Worm (Caenorhabditis elegans) whole organism, late embryonic: Measurements from ENCODE around the gene ilkp-1.
A peak's percentile ranks its signal among the peaks of the same experiment; 100 is the strongest.

Experiments used
- C38D4.7 ChIP-seq: fragments of 200-800 bp; sonication (Bioruptor generic); optimal IDR thresholded peaks from 2 replicates; lab custom pipeline; 2018; ENCODE audit warnings: mild to moderate bottlenecking, missing genetic modification characterization, moderate library complexity, missing compliant biosample characterization
- K02D7.2 ChIP-seq: sonication (generic microtip); optimal IDR thresholded peaks from 2 replicates; lab custom pipeline; 2017; ENCODE audit warnings: mild to moderate bottlenecking, missing genetic modification characterization, missing compliant biosample characterization
- Y22D7AL.16 ChIP-seq: sonication (generic microtip); optimal IDR thresholded peaks from 2 replicates; lab custom pipeline; 2016; ENCODE audit warnings: missing genetic modification characterization, missing compliant biosample characterization
- ahr-1 ChIP-seq: sonication (generic microtip); optimal IDR thresholded peaks from 2 replicates; lab custom pipeline; 2016; ENCODE audit warnings: missing genetic modification characterization, missing compliant biosample characterization
- ama-1 ChIP-seq: fragments of 150-350 bp; optimal IDR thresholded peaks from 2 replicates; lab custom pipeline; 2014
- ceh-18 ChIP-seq: sonication (generic microtip); optimal IDR thresholded peaks from 2 replicates; lab custom pipeline; 2016; ENCODE audit warnings: missing genetic modification characterization, missing compliant biosample characterization
- ceh-19 ChIP-seq: fragments of 200-800 bp; sonication (Bioruptor generic); optimal IDR thresholded peaks from 2 replicates; lab custom pipeline; 2018; ENCODE audit warnings: mild to moderate bottlenecking, missing genetic modification characterization, missing compliant biosample characterization
- ceh-31 ChIP-seq: sonication (generic microtip); optimal IDR thresholded peaks from 2 replicates; lab custom pipeline; 2016; ENCODE audit warnings: missing genetic modification characterization, missing compliant biosample characterization
- ceh-34 ChIP-seq: sonication (generic microtip); optimal IDR thresholded peaks from 2 replicates; lab custom pipeline; 2016; ENCODE audit warnings: mild to moderate bottlenecking, missing genetic modification characterization, missing compliant biosample characterization
- ceh-45 ChIP-seq: fragments of 200-800 bp; sonication (Bioruptor generic); IDR thresholded peaks from 2 replicates; pipeline ENCODE4 v1.3.6; 2022; ENCODE audit warnings: missing genetic modification reagents, missing genetic modification characterization, missing compliant biosample characterization
- ceh-9 ChIP-seq: sonication (generic microtip); optimal IDR thresholded peaks from 2 replicates; lab custom pipeline; 2016; ENCODE audit warnings: mild to moderate bottlenecking, missing genetic modification characterization, inconsistent platforms, missing compliant biosample characterization
- che-1 ChIP-seq: sonication (generic microtip); optimal IDR thresholded peaks from 2 replicates; lab custom pipeline; 2016; ENCODE audit warnings: mild to moderate bottlenecking, missing genetic modification characterization, missing compliant biosample characterization
- dmd-4 ChIP-seq: sonication (generic microtip); optimal IDR thresholded peaks from 2 replicates; lab custom pipeline; 2016; ENCODE audit warnings: borderline replicate concordance, missing genetic modification characterization, missing compliant biosample characterization
- dve-1 ChIP-seq: sonication (generic microtip); optimal IDR thresholded peaks from 2 replicates; lab custom pipeline; 2017; ENCODE audit warnings: antibody characterized with exemption, mild to moderate bottlenecking, missing genetic modification characterization, missing compliant biosample characterization
- elt-2 ChIP-seq: sonication (generic microtip); optimal IDR thresholded peaks from 2 replicates; lab custom pipeline; 2016; ENCODE audit warnings: missing genetic modification reagents, missing genetic modification characterization, missing compliant biosample characterization
- elt-4 ChIP-seq: sonication (generic microtip); optimal IDR thresholded peaks from 2 replicates; lab custom pipeline; 2016; ENCODE audit warnings: missing genetic modification characterization, missing compliant biosample characterization
- fkh-10 ChIP-seq: fragments of 150-350 bp; optimal IDR thresholded peaks from 2 replicates; lab custom pipeline; 2014; ENCODE audit warnings: missing biosample characterization, missing genetic modification reagents, missing genetic modification characterization
- fkh-6 ChIP-seq: sonication (generic microtip); optimal IDR thresholded peaks from 2 replicates; lab custom pipeline; 2016; ENCODE audit warnings: missing genetic modification characterization, missing compliant biosample characterization
- hlh-30 ChIP-seq: sonication (generic microtip); optimal IDR thresholded peaks from 2 replicates; lab custom pipeline; 2017; ENCODE audit warnings: antibody characterized with exemption, missing genetic modification characterization, missing compliant biosample characterization; ENCODE audit not compliant: insufficient read depth
- hlh-6 ChIP-seq: sonication (generic microtip); optimal IDR thresholded peaks from 2 replicates; lab custom pipeline; 2016; ENCODE audit warnings: missing genotype, missing genetic modification characterization, missing compliant biosample characterization
- hlh-8 ChIP-seq: sonication (generic microtip); optimal IDR thresholded peaks from 2 replicates; lab custom pipeline; 2016; ENCODE audit warnings: missing genotype, missing genetic modification characterization, missing compliant biosample characterization
- lim-6 ChIP-seq: sonication (generic microtip); optimal IDR thresholded peaks from 2 replicates; lab custom pipeline; 2016; ENCODE audit warnings: missing genetic modification characterization, missing compliant biosample characterization
- mec-3 ChIP-seq: sonication (generic microtip); optimal IDR thresholded peaks from 2 replicates; lab custom pipeline; 2016; ENCODE audit warnings: borderline replicate concordance, missing genetic modification characterization, missing compliant biosample characterization
- nfya-1 ChIP-seq: sonication (generic microtip); optimal IDR thresholded peaks from 2 replicates; lab custom pipeline; 2017; ENCODE audit warnings: missing genetic modification characterization, mild to moderate bottlenecking, missing compliant biosample characterization, antibody characterized with exemption, moderate library complexity
- nhr-232 ChIP-seq: sonication (generic microtip); optimal IDR thresholded peaks from 2 replicates; lab custom pipeline; 2016; ENCODE audit warnings: missing genetic modification characterization, missing compliant biosample characterization
- npax-4 ChIP-seq: sonication (generic microtip); optimal IDR thresholded peaks from 2 replicates; lab custom pipeline; 2016; ENCODE audit warnings: missing genetic modification characterization, missing compliant biosample characterization
- odd-2 ChIP-seq: sonication (generic microtip); optimal IDR thresholded peaks from 2 replicates; lab custom pipeline; 2017; ENCODE audit warnings: antibody characterized with exemption, mild to moderate bottlenecking, missing genetic modification characterization, missing compliant biosample characterization
- pag-3 ChIP-seq: sonication (generic microtip); optimal IDR thresholded peaks from 2 replicates; lab custom pipeline; 2016; ENCODE audit warnings: missing compliant biosample characterization, missing genetic modification characterization, borderline replicate concordance
- pax-1 ChIP-seq: fragments of 150-350 bp; optimal IDR thresholded peaks from 2 replicates; lab custom pipeline; 2014; ENCODE audit warnings: missing biosample characterization, missing genetic modification characterization
- pha-4 ChIP-seq: fragments of 150-350 bp; optimal IDR thresholded peaks from 2 replicates; lab custom pipeline; 2018; ENCODE audit warnings: missing biosample characterization, missing genetic modification reagents, missing genetic modification characterization
- pqm-1 ChIP-seq: sonication (generic microtip); optimal IDR thresholded peaks from 2 replicates; lab custom pipeline; 2016; ENCODE audit warnings: missing genetic modification characterization, missing compliant biosample characterization
- ref-2 ChIP-seq: sonication (generic microtip); optimal IDR thresholded peaks from 2 replicates; lab custom pipeline; 2016; ENCODE audit warnings: missing genetic modification characterization, missing compliant biosample characterization
- rnt-1 ChIP-seq: sonication (generic microtip); optimal IDR thresholded peaks from 2 replicates; lab custom pipeline; 2016; ENCODE audit warnings: missing genetic modification characterization, missing compliant biosample characterization
- sox-2 ChIP-seq: fragments of 200-800 bp; sonication (Bioruptor generic); IDR thresholded peaks from 2 replicates; pipeline ENCODE4 v1.3.6; 2022; ENCODE audit warnings: missing genetic modification reagents, missing genetic modification characterization, missing compliant biosample characterization
- syd-9 ChIP-seq: sonication (generic microtip); optimal IDR thresholded peaks from 2 replicates; lab custom pipeline; 2016; ENCODE audit warnings: mild to moderate bottlenecking, missing genetic modification characterization, moderate library complexity, missing compliant biosample characterization
- tbx-2 ChIP-seq: sonication (generic microtip); optimal IDR thresholded peaks from 2 replicates; lab custom pipeline; 2016; ENCODE audit warnings: missing genetic modification characterization, missing compliant biosample characterization
- ttx-3 ChIP-seq: sonication (generic microtip); optimal IDR thresholded peaks from 2 replicates; lab custom pipeline; 2016; ENCODE audit warnings: missing genetic modification reagents, missing genetic modification characterization, missing compliant biosample characterization
- unc-3 ChIP-seq, 2 experiments: fragments of 200-800 bp in 1 of 2; sonication (Bioruptor generic) in 1 of 2; sonication (generic microtip) in 1 of 2; conservative IDR thresholded peaks in 1 of 2; optimal IDR thresholded peaks in 1 of 2; 2 replicates each; pipeline versions ENCODE4 v1.3.6 to Lab custom; 2016 to 2022; ENCODE audit warnings: missing compliant biosample characterization in 2 of 2, missing genetic modification characterization in 2 of 2, missing genetic modification reagents in 1 of 2
- unc-42 ChIP-seq: sonication (generic microtip); optimal IDR thresholded peaks from 2 replicates; lab custom pipeline; 2016; ENCODE audit warnings: missing genotype, missing genetic modification characterization, missing compliant biosample characterization
- unc-55 ChIP-seq: sonication (generic microtip); optimal IDR thresholded peaks from 2 replicates; lab custom pipeline; 2017; ENCODE audit warnings: missing biosample characterization, missing genetic modification reagents, missing genetic modification characterization
- zip-5 ChIP-seq: sonication (generic microtip); optimal IDR thresholded peaks from 2 replicates; lab custom pipeline; 2016; ENCODE audit warnings: missing genetic modification characterization, missing compliant biosample characterization
- ztf-16 ChIP-seq: sonication (generic microtip); optimal IDR thresholded peaks from 2 replicates; lab custom pipeline; 2017; ENCODE audit warnings: missing genetic modification characterization, missing compliant biosample characterization

ilkp-1 gene

DNA sequence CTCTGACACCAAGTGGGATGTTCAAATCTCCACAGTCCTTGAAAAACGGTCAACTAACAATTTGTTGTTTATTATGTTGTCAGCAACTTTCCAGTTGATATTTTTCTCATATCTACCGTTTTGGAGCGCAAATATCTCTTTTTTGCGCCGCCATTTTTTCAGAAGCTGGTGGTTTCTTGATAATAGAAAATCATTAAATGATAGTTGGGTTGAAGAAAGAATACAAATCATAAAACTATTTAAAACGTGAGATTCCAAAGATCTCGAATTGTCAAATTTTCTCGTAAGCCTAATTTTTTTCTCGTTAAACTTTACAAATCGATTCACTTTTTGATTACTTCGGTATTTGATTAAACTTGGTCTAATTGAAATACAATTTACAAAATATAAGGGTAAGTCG is 42.4 kb downstream of the ilkp-1 start, which contains the start of gene rpl-42:
TSS of gene rpl-42 (plus strand) at position 301 of the 400 bp plus-strand sequence.
- TF ChIP-seq hlh-8 (tag; lab: Kevin White, UChicago) (no peak), hlh-30 (tag; lab: Kevin White, UChicago) (no peak), ztf-16 (tag; lab: Kevin White, UChicago) (no peak), npax-4 (tag; lab: Kevin White, UChicago) (no peak), sox-2 (GFP tag; lab: Robert Waterston, UW) (no peak)

DNA sequence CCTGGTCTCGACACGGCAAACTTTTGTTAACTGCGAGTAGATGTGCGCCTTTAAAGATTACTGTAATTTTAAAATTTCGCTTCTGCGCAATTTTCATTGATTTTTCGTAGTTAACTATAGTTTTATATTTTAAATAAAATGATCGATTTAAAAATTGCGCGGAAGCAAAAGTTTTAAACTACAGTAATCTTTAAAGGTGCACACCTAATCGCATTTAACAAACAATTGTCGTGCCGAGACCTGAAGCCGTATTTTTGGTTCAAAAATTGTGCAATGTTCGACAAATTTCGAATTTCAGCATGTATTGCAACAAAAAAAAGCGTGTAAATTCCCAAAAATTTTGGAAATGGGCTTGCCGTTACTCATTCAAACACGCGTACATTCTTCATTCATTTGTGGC is 44.4 kb downstream of the ilkp-1 start:
- no peak for TF ChIP-seq unc-3 (GFP tag; conservative IDR thresholded peaks at IDR 0.05; lab: Robert Waterston, UW)
- no peak for TF ChIP-seq unc-3 (tag; optimal IDR thresholded peaks at IDR 0.05; lab: Kevin White, UChicago)
- no peak for TF ChIP-seq pax-1 (tag; lab: Kevin White, UChicago)
- TF ChIP-seq ztf-16 (tag; lab: Kevin White, UChicago) = no peak
- no peak for TF ChIP-seq npax-4 (tag; lab: Kevin White, UChicago)
- TF ChIP-seq lim-6 = no peak
- TF ChIP-seq sox-2 (GFP tag; lab: Robert Waterston, UW) = no peak
- no peak for TF ChIP-seq che-1 (tag; lab: Kevin White, UChicago)
- no peak for TF ChIP-seq unc-55 (GFP tag; lab: Kevin White, UChicago)
- no peak for TF ChIP-seq tbx-2 (tag; lab: Kevin White, UChicago)
- no peak for TF ChIP-seq ama-1 (lab: Kevin White, UChicago)
- no peak for TF ChIP-seq C38D4.7 (GFP tag; lab: Kevin White, UChicago)
- TF ChIP-seq ttx-3 = no peak
- no peak for TF ChIP-seq Y22D7AL.16 (tag; lab: Kevin White, UChicago)
- no peak for TF ChIP-seq ceh-9 (tag; lab: Kevin White, UChicago)
- TF ChIP-seq ceh-45 (GFP tag; lab: Robert Waterston, UW) = no peak

ce11 chrII:11096233-11096632 is 46.2 kb downstream of the ilkp-1 start, which contains the start of gene nbs-1:
Gene nbs-1 (minus strand): TSS chrII:11096478.
- TF ChIP-seq unc-55 (GFP tag; lab: Kevin White, UChicago) = no peak
- no peak for TF ChIP-seq ama-1 (lab: Kevin White, UChicago)
- no peak for TF ChIP-seq odd-2 (tag; lab: Kevin White, UChicago)
- no peak for TF ChIP-seq pha-4 (tag; lab: Kevin White, UChicago)
- TF ChIP-seq ahr-1 (tag; lab: Kevin White, UChicago) = no peak
- TF ChIP-seq Y22D7AL.16 (tag; lab: Kevin White, UChicago) = no peak
- TF ChIP-seq fkh-6 = no peak
- no peak for TF ChIP-seq K02D7.2 (tag; lab: Kevin White, UChicago)
- no peak for TF ChIP-seq zip-5 (tag; lab: Kevin White, UChicago)
- no peak for TF ChIP-seq elt-4 (tag; lab: Kevin White, UChicago)
- no peak for TF ChIP-seq elt-2 (tag; lab: Kevin White, UChicago)
- TF ChIP-seq fkh-10 (GFP tag; lab: Kevin White, UChicago) = no peak
- no peak for TF ChIP-seq nhr-232 (tag; lab: Kevin White, UChicago)
- TF ChIP-seq pqm-1 (tag; lab: Kevin White, UChicago) = no peak
- TF ChIP-seq pag-3 = no peak
- TF ChIP-seq hlh-6 (tag; lab: Kevin White, UChicago) = no peak

ce11 chrII:11097154-11097887 is 47.3 kb downstream of the ilkp-1 start, which contains the start of the genes rpl-36.A and nuo-1:
Gene rpl-36.A (minus strand): TSS chrII:11097204.
Gene nuo-1 (plus strand): TSS chrII:11097837.
- TF ChIP-seq syd-9 (tag; lab: Kevin White, UChicago) (no peak), dve-1 (tag; lab: Kevin White, UChicago) (peak; percentile 42), unc-55 (GFP tag; lab: Kevin White, UChicago) (peak; percentile 62), ceh-34 (tag; lab: Kevin White, UChicago) (peak; percentile 51), unc-42 (tag; lab: Kevin White, UChicago) (peak; percentile 49), mec-3 (tag; lab: Kevin White, UChicago) (no peak), dmd-4 (no peak), ceh-31 (tag; lab: Kevin White, UChicago) (peak; percentile 68), rnt-1 (tag; lab: Kevin White, UChicago) (peak; percentile 37), ceh-18 (peak; percentile 60), elt-2 (tag; lab: Kevin White, UChicago) (peak; percentile 24), nfya-1 (peak; percentile 87), hlh-30 (tag; lab: Kevin White, UChicago) (peak; percentile 20), ref-2 (tag; lab: Kevin White, UChicago) (no peak), fkh-10 (GFP tag; lab: Kevin White, UChicago) (no peak), ceh-19 (GFP tag; lab: Kevin White, UChicago) (no peak)
